Fruit fly (Drosophila melanogaster) whole organism, wandering third instar larva: ENCODE results near the gene CG3528.

Experiments
- CG32264 ChIP-seq: fragments of 200-800 bp; sonication (Bioruptor generic); optimal IDR thresholded peaks from 2 replicates; lab custom pipeline; 2016; ENCODE audit warnings: missing biosample characterization, missing genetic modification characterization
- CG9705 ChIP-seq: fragments of 200-800 bp; sonication (Bioruptor generic); optimal IDR thresholded peaks from 2 replicates; lab custom pipeline; 2018; ENCODE audit warnings: missing biosample characterization, mild to moderate bottlenecking, missing genetic modification characterization
- Dfd ChIP-seq: fragments of >200 bp; optimal IDR thresholded peaks from 2 replicates; lab custom pipeline; 2017; ENCODE audit warnings: missing biosample characterization, missing genetic modification characterization
- Dif ChIP-seq: fragments of 200-275, 200-300 bp; sonication (Bioruptor generic); optimal IDR thresholded peaks from 2 replicates; lab custom pipeline; 2018; ENCODE audit warnings: missing biosample characterization, missing genetic modification characterization; ENCODE audit not compliant: partially characterized antibody
- GATAd ChIP-seq: sonication (Bioruptor generic); optimal IDR thresholded peaks from 2 replicates; lab custom pipeline; 2016; ENCODE audit warnings: missing biosample characterization, missing genetic modification characterization
- HLH106 ChIP-seq: fragments of 200-800 bp; optimal IDR thresholded peaks from 3 replicates; lab custom pipeline; 2019; ENCODE audit warnings: missing biosample characterization, mild to moderate bottlenecking, missing genetic modification characterization, moderate library complexity
- Hnf4 ChIP-seq: fragments of 200-800 bp; sonication (Bioruptor generic); optimal IDR thresholded peaks from 2 replicates; lab custom pipeline; 2016; ENCODE audit warnings: missing biosample characterization, mild to moderate bottlenecking, missing genetic modification characterization
- Hr78 ChIP-seq: fragments of >200 bp; optimal IDR thresholded peaks from 2 replicates; lab custom pipeline; 2017; ENCODE audit warnings: missing biosample characterization, missing genetic modification characterization
- Hr83 ChIP-seq: fragments of 200-300 bp; sonication (Bioruptor generic); optimal IDR thresholded peaks from 2 replicates; lab custom pipeline; 2016; ENCODE audit warnings: missing biosample characterization, mild to moderate bottlenecking, missing genetic modification characterization, moderate library complexity; ENCODE audit not compliant: poor library complexity, severe bottlenecking
- Jra ChIP-seq: sonication (Bioruptor generic); optimal IDR thresholded peaks from 2 replicates; lab custom pipeline; 2016; ENCODE audit warnings: missing biosample characterization, missing genetic modification characterization
- Myc ChIP-seq: fragments of >200 bp; optimal IDR thresholded peaks from 2 replicates; lab custom pipeline; 2017
- N ChIP-seq: fragments of >200 bp; optimal IDR thresholded peaks from 2 replicates; lab custom pipeline; 2018; ENCODE audit warnings: missing biosample characterization, missing external identifiers, missing genetic modification characterization
- OdsH ChIP-seq: fragments of 200-800 bp; sonication (Bioruptor generic); optimal IDR thresholded peaks from 2 replicates; lab custom pipeline; 2016; ENCODE audit warnings: missing biosample characterization, mild to moderate bottlenecking, missing genetic modification characterization
- Rel ChIP-seq, 2 experiments: fragments of 200-800 bp; sonication (Bioruptor generic) in 1 of 2; optimal IDR thresholded peaks; 2 replicates in 1 of 2; 3 replicates in 1 of 2; lab custom pipeline; 2016 to 2019; ENCODE audit warnings: mild to moderate bottlenecking in 2 of 2, missing biosample characterization in 2 of 2, missing genetic modification characterization in 2 of 2, moderate library complexity in 1 of 2
- Sp1 ChIP-seq: fragments of 200-800 bp; sonication (Bioruptor generic); optimal IDR thresholded peaks from 3 replicates; lab custom pipeline; 2019; ENCODE audit warnings: missing biosample characterization, mild to moderate bottlenecking, missing genetic modification characterization, moderate library complexity
- Vsx2 ChIP-seq: fragments of 200-300, 225-300 bp; sonication (Bioruptor generic); optimal IDR thresholded peaks from 2 replicates; lab custom pipeline; 2018; ENCODE audit warnings: missing biosample characterization, missing genetic modification characterization; ENCODE audit not compliant: partially characterized antibody
- br ChIP-seq: fragments of 200-800 bp; sonication (Bioruptor generic); optimal IDR thresholded peaks from 2 replicates; lab custom pipeline; 2016; ENCODE audit warnings: missing biosample characterization, missing genetic modification characterization
- brk ChIP-seq: fragments of 200-800 bp; sonication (Bioruptor generic); optimal IDR thresholded peaks from 2 replicates; lab custom pipeline; 2016; ENCODE audit warnings: missing biosample characterization, mild to moderate bottlenecking, missing genetic modification characterization
- dl ChIP-seq, 2 experiments: fragments of 175-275, 200-275 bp in 1 of 2; fragments of 200-275 bp in 1 of 2; sonication (Bioruptor generic); optimal IDR thresholded peaks; lab custom pipeline; 2018; ENCODE audit warnings: mild to moderate bottlenecking in 2 of 2, missing biosample characterization in 2 of 2, missing genetic modification characterization in 2 of 2, moderate library complexity in 2 of 2; ENCODE audit not compliant: partially characterized antibody in 2 of 2, insufficient read depth in 1 of 2
- dmrt93B ChIP-seq: fragments of 200-800 bp; sonication (Bioruptor generic); optimal IDR thresholded peaks from 2 replicates; lab custom pipeline; 2018; ENCODE audit warnings: missing biosample characterization, mild to moderate bottlenecking, missing genetic modification characterization
- dsf ChIP-seq: sonication (Bioruptor generic); optimal IDR thresholded peaks from 2 replicates; lab custom pipeline; 2016; ENCODE audit warnings: missing biosample characterization, missing genetic modification characterization, borderline replicate concordance
- ey ChIP-seq: fragments of 200-800 bp; sonication (Bioruptor generic); optimal IDR thresholded peaks from 2 replicates; lab custom pipeline; 2016; ENCODE audit warnings: missing biosample characterization, missing genetic modification characterization
- foxo ChIP-seq, 2 experiments: fragments of 200-800 bp; sonication (Bioruptor generic); optimal IDR thresholded peaks; 2 replicates in 1 of 2; 3 replicates in 1 of 2; lab custom pipeline; 2016 to 2017; ENCODE audit warnings: missing biosample characterization in 2 of 2, missing genetic modification characterization in 2 of 2
- fru ChIP-seq: fragments of 200-800 bp; sonication (Bioruptor generic); optimal IDR thresholded peaks from 3 replicates; lab custom pipeline; 2016; ENCODE audit warnings: missing biosample characterization, mild to moderate bottlenecking, missing genetic modification characterization
- h ChIP-seq: fragments of 200-800 bp; sonication (Bioruptor generic); optimal IDR thresholded peaks from 3 replicates; lab custom pipeline; 2016; ENCODE audit warnings: missing biosample characterization, mild to moderate bottlenecking, missing genetic modification characterization
- jim ChIP-seq: fragments of 175-275, 200-325 bp; sonication (Bioruptor generic); optimal IDR thresholded peaks from 2 replicates; lab custom pipeline; 2016; ENCODE audit warnings: missing biosample characterization, mild to moderate bottlenecking, missing genetic modification characterization
- pan ChIP-seq: fragments of >200 bp; optimal IDR thresholded peaks from 2 replicates; lab custom pipeline; 2017
- psq ChIP-seq: fragments of 200-800 bp; sonication (Bioruptor generic); optimal IDR thresholded peaks from 3 replicates; lab custom pipeline; 2017; ENCODE audit warnings: missing biosample characterization, mild to moderate bottlenecking, missing genetic modification characterization, moderate library complexity
- rgr ChIP-seq: fragments of 200-800 bp; sonication (Bioruptor generic); optimal IDR thresholded peaks from 3 replicates; lab custom pipeline; 2016; ENCODE audit warnings: missing biosample characterization, mild to moderate bottlenecking, missing genetic modification characterization
- sage ChIP-seq: fragments of 200-800 bp; sonication (Bioruptor generic); optimal IDR thresholded peaks from 2 replicates; lab custom pipeline; 2016; ENCODE audit warnings: missing biosample characterization, mild to moderate bottlenecking, missing genetic modification characterization
- sv ChIP-seq: fragments of 200-800 bp; sonication (Bioruptor generic); optimal IDR thresholded peaks from 3 replicates; lab custom pipeline; 2016; ENCODE audit warnings: missing biosample characterization, missing genetic modification characterization
- tai ChIP-seq: sonication (Bioruptor generic); optimal IDR thresholded peaks from 2 replicates; lab custom pipeline; 2016; ENCODE audit warnings: missing biosample characterization, missing genetic modification characterization
- usp ChIP-seq: fragments of >200 bp; optimal IDR thresholded peaks from 2 replicates; lab custom pipeline; 2017; ENCODE audit warnings: missing biosample characterization, missing genetic modification characterization
- woc ChIP-seq: sonication (Bioruptor generic); optimal IDR thresholded peaks from 2 replicates; lab custom pipeline; 2016; ENCODE audit warnings: missing biosample characterization, mild to moderate bottlenecking, missing genetic modification characterization

CG3528 gene

dm6 chr2L:2494515-2495098, 23.2 kb downstream of the CG3528 start:
- no peak for TF ChIP-seq Vsx2 (GFP tag; lab: Kevin White, UChicago)
- peak; percentile 26 for TF ChIP-seq psq
- TF ChIP-seq foxo (GFP tag; optimal IDR thresholded peaks at IDR 0.05; lab: Kevin White, UChicago): peak in 1 of 2 experiments; percentile 9
- TF ChIP-seq OdsH (GFP tag; lab: Kevin White, UChicago): peak; percentile 9

- TF ChIP-seq Sp1: peak; percentile 37
- TF ChIP-seq Hr83: no peak
- TF ChIP-seq woc (GFP tag; lab: Kevin White, UChicago): peak; percentile 22
- peak in 1 of 2 experiments; percentile 71 for TF ChIP-seq foxo (GFP tag; optimal IDR thresholded peaks at IDR 0.05; lab: Kevin White, UChicago)
- peak; percentile 59 for TF ChIP-seq fru (GFP tag; lab: Kevin White, UChicago)
- peak; percentile 27 for TF ChIP-seq CG9705 (GFP tag; lab: Kevin White, UChicago)
- no peak for TF ChIP-seq jim (GFP tag; lab: Kevin White, UChicago)
- peak; percentile 12 for TF ChIP-seq GATAd (GFP tag; lab: Kevin White, UChicago)
- no peak for TF ChIP-seq dmrt93B (GFP tag; lab: Kevin White, UChicago)
- peak; percentile 7 for TF ChIP-seq br
- peak; percentile 66 for TF ChIP-seq sv (GFP tag; lab: Kevin White, UChicago)
- peak; percentile 38 for TF ChIP-seq OdsH (GFP tag; lab: Kevin White, UChicago)
- peak; percentile 77 for TF ChIP-seq Hnf4 (GFP tag; lab: Kevin White, UChicago)
- TF ChIP-seq Rel (GFP tag; optimal IDR thresholded peaks at IDR 0.05; lab: Kevin White, UChicago): no peak
- TF ChIP-seq Rel (tag; optimal IDR thresholded peaks at IDR 0.05; lab: Kevin White, UChicago): peak; percentile 52
- no peak for TF ChIP-seq dl (GFP tag; optimal IDR thresholded peaks at IDR 0.05; lab: Kevin White, UChicago; ENCODE audit: insufficient read depth in 1 of 2, partially characterized antibody in 2 of 2)
- TF ChIP-seq psq: peak; percentile 34
- TF ChIP-seq HLH106 (tag; lab: Kevin White, UChicago): peak; percentile 64
- TF ChIP-seq Myc (lab: Kevin White, UChicago): peak; percentile 2
- TF ChIP-seq Jra: peak; percentile 42
- no peak for TF ChIP-seq Vsx2 (GFP tag; lab: Kevin White, UChicago)
- TF ChIP-seq brk: peak; percentile 69
- TF ChIP-seq tai (GFP tag; lab: Kevin White, UChicago): no peak
- peak; percentile 62 for TF ChIP-seq h (GFP tag; lab: Kevin White, UChicago)
- TF ChIP-seq sage: peak; percentile 47
- TF ChIP-seq N (GFP tag; lab: Kevin White, UChicago): no peak
- TF ChIP-seq rgr (GFP tag; lab: Kevin White, UChicago): peak; percentile 51
- TF ChIP-seq ey: peak; percentile 58
- no peak for TF ChIP-seq pan
Measured at dm6 chr2L:2492692-2493626, 24.9 kb downstream of the CG3528 start, which contains the start of gene oaf. TSS of gene oaf (plus strand) at chr2L:2492955.

dm6 chr2L:2492571-2492691, 25.4 kb downstream of the CG3528 start, which contains the start of gene Slh:
TSS of gene Slh (minus strand) at chr2L:2492671.
- TF ChIP-seq Hr78: no peak
- no peak for TF ChIP-seq fru (GFP tag; lab: Kevin White, UChicago)
- TF ChIP-seq Vsx2 (GFP tag; lab: Kevin White, UChicago): no peak
- TF ChIP-seq dmrt93B (GFP tag; lab: Kevin White, UChicago): no peak
- no peak for TF ChIP-seq Dif (GFP tag; lab: Kevin White, UChicago)
- no peak for TF ChIP-seq CG9705 (GFP tag; lab: Kevin White, UChicago)
- TF ChIP-seq rgr (GFP tag; lab: Kevin White, UChicago): no peak
- no peak for TF ChIP-seq Dfd (GFP tag; lab: Kevin White, UChicago)
- no peak for TF ChIP-seq h (GFP tag; lab: Kevin White, UChicago)
- no peak for TF ChIP-seq N (GFP tag; lab: Kevin White, UChicago)
- TF ChIP-seq dsf: no peak
- no peak for TF ChIP-seq Rel (GFP tag; optimal IDR thresholded peaks at IDR 0.05; lab: Kevin White, UChicago)
- no peak for TF ChIP-seq Rel (tag; optimal IDR thresholded peaks at IDR 0.05; lab: Kevin White, UChicago)
- TF ChIP-seq ey: no peak
- TF ChIP-seq CG32264 (GFP tag; lab: Kevin White, UChicago): no peak
- TF ChIP-seq usp: no peak
- TF ChIP-seq psq: no peak
- TF ChIP-seq, all 38 proteins: peak for 0
